Worm (Caenorhabditis elegans) whole organism, L3 larva: ENCODE measurements around the gene T15B7.8.

Experiments
- ceh-16 ChIP-seq: sonication (generic microtip); optimal IDR thresholded peaks from 2 replicates; lab custom pipeline; 2017; ENCODE audit warnings: missing biosample characterization, missing genetic modification characterization
- fkh-10 ChIP-seq: sonication (generic microtip); optimal IDR thresholded peaks from 2 replicates; lab custom pipeline; 2017; ENCODE audit warnings: missing biosample characterization, missing genetic modification reagents, missing genetic modification characterization
- mml-1 ChIP-seq: fragments of 150-350 bp; sonication (generic microtip); optimal IDR thresholded peaks from 3 replicates; lab custom pipeline; 2014; ENCODE audit warnings: missing biosample characterization, missing genetic modification characterization
- nfya-1 ChIP-seq: sonication (generic microtip); optimal IDR thresholded peaks from 2 replicates; lab custom pipeline; 2017; ENCODE audit warnings: missing genetic modification characterization, mild to moderate bottlenecking, missing compliant biosample characterization, antibody characterized with exemption, moderate library complexity; ENCODE audit not compliant: insufficient read depth
- snpc-4 ChIP-seq: fragments of 150-350 bp; optimal IDR thresholded peaks from 2 replicates; lab custom pipeline; 2014; ENCODE audit warnings: missing biosample characterization, missing genetic modification characterization
- ztf-11 ChIP-seq: fragments of 150-350 bp; optimal IDR thresholded peaks from 2 replicates; lab custom pipeline; 2014; ENCODE audit warnings: missing biosample characterization, missing genetic modification characterization

ce11 chrV:6839008-6839407 lies 17.4 kb downstream of the T15B7.8 start, which contains the start of gene hpo-8:
- TF ChIP-seq ztf-11 (tag; lab: Kevin White, UChicago) = no peak
- TF ChIP-seq mml-1 (tag; lab: Kevin White, UChicago) = no peak
- TF ChIP-seq nfya-1 = no peak
- no peak for TF ChIP-seq fkh-10 (GFP tag; lab: Kevin White, UChicago)
- no peak for TF ChIP-seq snpc-4 (tag; lab: Kevin White, UChicago)
- TF ChIP-seq ceh-16 (tag; lab: Kevin White, UChicago) = no peak
